Fruit fly (Drosophila melanogaster) whole organism, pupa: Measurements from ENCODE around the gene Nepl14.

Source experiments
- CG12605 ChIP-seq: fragments of 200-800 bp; sonication (Bioruptor generic); IDR thresholded peaks from 2 replicates; pipeline ENCODE4 v1.3.6; 2022; ENCODE audit warnings: missing biosample characterization, missing genetic modification characterization
- CG13204 ChIP-seq: fragments of 200-800 bp; sonication (Bioruptor generic); optimal IDR thresholded peaks from 2 replicates; lab custom pipeline; 2018; ENCODE audit warnings: missing biosample characterization, mild to moderate bottlenecking, missing genetic modification characterization, moderate library complexity
- CG14655 ChIP-seq: fragments of 200-800 bp; sonication (Bioruptor generic); optimal IDR thresholded peaks from 3 replicates; lab custom pipeline; 2017; ENCODE audit warnings: mild to moderate bottlenecking, missing biosample characterization, missing genetic modification reagents, missing genetic modification characterization
- CG34367 ChIP-seq: fragments of 200-800 bp; sonication (Bioruptor generic); optimal IDR thresholded peaks from 2 replicates; lab custom pipeline; 2018; ENCODE audit warnings: missing biosample characterization, mild to moderate bottlenecking, missing genetic modification characterization
- CG4496 ChIP-seq: fragments of 200-800 bp; sonication (Bioruptor generic); IDR thresholded peaks from 3 replicates; pipeline ENCODE4 v1.3.6; 2022; ENCODE audit warnings: missing biosample characterization, missing genetic modification characterization
- CG8301 ChIP-seq: fragments of 200-800 bp; sonication (Bioruptor generic); optimal IDR thresholded peaks from 2 replicates; lab custom pipeline; 2018; ENCODE audit warnings: missing biosample characterization, mild to moderate bottlenecking, missing genetic modification characterization
- CG9948 ChIP-seq: fragments of 200-800 bp; sonication (Bioruptor generic); optimal IDR thresholded peaks from 2 replicates; lab custom pipeline; 2018; ENCODE audit warnings: missing biosample characterization, mild to moderate bottlenecking, missing genetic modification characterization, moderate library complexity
- EcR ChIP-seq: fragments of 200-800 bp; sonication (Bioruptor generic); optimal IDR thresholded peaks from 3 replicates; lab custom pipeline; 2019; ENCODE audit warnings: missing biosample characterization, missing genetic modification characterization, mild to moderate bottlenecking, moderate library complexity, missing genetic modification reagents
- Pif1A ChIP-seq: fragments of 200-800 bp; sonication (Bioruptor generic); optimal IDR thresholded peaks from 3 replicates; lab custom pipeline; 2016; ENCODE audit warnings: missing biosample characterization, missing genetic modification characterization
- fd96Ca ChIP-seq: fragments of 200-800 bp; sonication (Bioruptor generic); IDR thresholded peaks from 3 replicates; pipeline ENCODE4 v1.3.6; 2022; ENCODE audit warnings: missing biosample characterization, missing genetic modification characterization

- TF ChIP-seq CG9948 (tag; lab: Kevin White, UChicago) (no peak), CG8301 (tag; lab: Kevin White, UChicago) (no peak), EcR (GFP tag; lab: Kevin White, UChicago) (no peak), CG13204 (GFP tag; lab: Kevin White, UChicago) (no peak), Pif1A (GFP tag; lab: Kevin White, UChicago) (no peak), CG14655 (no peak), CG12605 (no peak), fd96Ca (GFP tag; lab: Robert Waterston, UW) (no peak), CG34367 (tag; lab: Kevin White, UChicago) (no peak), CG4496 (GFP tag; lab: Robert Waterston, UW) (no peak)
Measured at dm6 chr3R:22719607-22719949, 43.9 kb downstream of the Nepl14 start.
